Worm (Caenorhabditis elegans) whole organism, late embryonic: Measurements from ENCODE around the gene F21C10.13.

Source experiments
- C08G9.2 ChIP-seq: sonication (generic microtip); optimal IDR thresholded peaks from 2 replicates; lab custom pipeline; 2016; ENCODE audit warnings: mild to moderate bottlenecking, missing genetic modification characterization, moderate library complexity, missing compliant biosample characterization
- C38D4.7 ChIP-seq: fragments of 200-800 bp; sonication (Bioruptor generic); optimal IDR thresholded peaks from 2 replicates; lab custom pipeline; 2018; ENCODE audit warnings: mild to moderate bottlenecking, missing genetic modification characterization, moderate library complexity, missing compliant biosample characterization
- F13H6.1 ChIP-seq: sonication (generic microtip); optimal IDR thresholded peaks from 2 replicates; lab custom pipeline; 2016; ENCODE audit warnings: missing genetic modification characterization, missing compliant biosample characterization
- K02D7.2 ChIP-seq: sonication (generic microtip); optimal IDR thresholded peaks from 2 replicates; lab custom pipeline; 2017; ENCODE audit warnings: mild to moderate bottlenecking, missing genetic modification characterization, missing compliant biosample characterization
- K09A11.1 ChIP-seq: sonication (generic microtip); optimal IDR thresholded peaks from 2 replicates; lab custom pipeline; 2017; ENCODE audit warnings: antibody characterized with exemption, mild to moderate bottlenecking, missing genetic modification characterization, missing compliant biosample characterization; ENCODE audit not compliant: insufficient read depth
- Y22D7AL.16 ChIP-seq: sonication (generic microtip); optimal IDR thresholded peaks from 2 replicates; lab custom pipeline; 2016; ENCODE audit warnings: missing genetic modification characterization, missing compliant biosample characterization
- ceh-2 ChIP-seq: sonication (generic microtip); optimal IDR thresholded peaks from 2 replicates; lab custom pipeline; 2016; ENCODE audit warnings: missing genotype, missing genetic modification characterization, missing compliant biosample characterization
- ceh-31 ChIP-seq: sonication (generic microtip); optimal IDR thresholded peaks from 2 replicates; lab custom pipeline; 2016; ENCODE audit warnings: missing genetic modification characterization, missing compliant biosample characterization
- ceh-6 ChIP-seq: fragments of 200-800 bp; sonication (Bioruptor generic); optimal IDR thresholded peaks from 2 replicates; lab custom pipeline; 2018; ENCODE audit warnings: mild to moderate bottlenecking, missing genetic modification characterization, missing compliant biosample characterization
- ceh-9 ChIP-seq: sonication (generic microtip); optimal IDR thresholded peaks from 2 replicates; lab custom pipeline; 2016; ENCODE audit warnings: mild to moderate bottlenecking, missing genetic modification characterization, inconsistent platforms, missing compliant biosample characterization
- dve-1 ChIP-seq: sonication (generic microtip); optimal IDR thresholded peaks from 2 replicates; lab custom pipeline; 2017; ENCODE audit warnings: antibody characterized with exemption, mild to moderate bottlenecking, missing genetic modification characterization, missing compliant biosample characterization
- elt-2 ChIP-seq: sonication (generic microtip); optimal IDR thresholded peaks from 2 replicates; lab custom pipeline; 2016; ENCODE audit warnings: missing genetic modification reagents, missing genetic modification characterization, missing compliant biosample characterization
- elt-4 ChIP-seq: sonication (generic microtip); optimal IDR thresholded peaks from 2 replicates; lab custom pipeline; 2016; ENCODE audit warnings: missing genetic modification characterization, missing compliant biosample characterization
- eyg-1 ChIP-seq: sonication (generic microtip); optimal IDR thresholded peaks from 2 replicates; lab custom pipeline; 2016; ENCODE audit warnings: missing genotype, missing genetic modification characterization, missing compliant biosample characterization
- fkh-10 ChIP-seq: fragments of 150-350 bp; optimal IDR thresholded peaks from 2 replicates; lab custom pipeline; 2014; ENCODE audit warnings: missing biosample characterization, missing genetic modification reagents, missing genetic modification characterization
- gmeb-2 ChIP-seq: sonication (generic microtip); optimal IDR thresholded peaks from 2 replicates; lab custom pipeline; 2016; ENCODE audit warnings: missing genetic modification characterization, inconsistent platforms, missing compliant biosample characterization
- hlh-15 ChIP-seq: sonication (generic microtip); optimal IDR thresholded peaks from 2 replicates; lab custom pipeline; 2016; ENCODE audit warnings: missing genetic modification characterization, missing compliant biosample characterization
- hlh-30 ChIP-seq: sonication (generic microtip); optimal IDR thresholded peaks from 2 replicates; lab custom pipeline; 2017; ENCODE audit warnings: antibody characterized with exemption, missing genetic modification characterization, missing compliant biosample characterization; ENCODE audit not compliant: insufficient read depth
- lin-11 ChIP-seq: fragments of 200-800 bp; sonication (Bioruptor generic); optimal IDR thresholded peaks from 2 replicates; lab custom pipeline; 2018; ENCODE audit warnings: mild to moderate bottlenecking, missing genetic modification characterization, missing compliant biosample characterization
- mec-3 ChIP-seq: sonication (generic microtip); optimal IDR thresholded peaks from 2 replicates; lab custom pipeline; 2016; ENCODE audit warnings: borderline replicate concordance, missing genetic modification characterization, missing compliant biosample characterization
- nhr-11 ChIP-seq: fragments of 150-350 bp; optimal IDR thresholded peaks from 2 replicates; lab custom pipeline; 2014; ENCODE audit warnings: missing biosample characterization, missing genetic modification characterization
- pat-9 ChIP-seq: fragments of 200-800 bp; sonication (Bioruptor generic); optimal IDR thresholded peaks from 2 replicates; lab custom pipeline; 2018; ENCODE audit warnings: mild to moderate bottlenecking, missing genetic modification characterization, moderate library complexity, missing compliant biosample characterization
- pha-2 ChIP-seq: sonication (generic microtip); optimal IDR thresholded peaks from 2 replicates; lab custom pipeline; 2017; ENCODE audit warnings: mild to moderate bottlenecking, missing genetic modification characterization, missing compliant biosample characterization
- pros-1 ChIP-seq: fragments of 150-350 bp; optimal IDR thresholded peaks from 2 replicates; lab custom pipeline; 2014; ENCODE audit warnings: missing biosample characterization, missing genetic modification reagents, missing genetic modification characterization
- ref-2 ChIP-seq: sonication (generic microtip); optimal IDR thresholded peaks from 2 replicates; lab custom pipeline; 2016; ENCODE audit warnings: missing genetic modification characterization, missing compliant biosample characterization
- sdc-2 ChIP-seq: sonication (generic microtip); optimal IDR thresholded peaks from 2 replicates; lab custom pipeline; 2016; ENCODE audit warnings: missing genotype, missing genetic modification characterization, missing compliant biosample characterization
- sox-2 ChIP-seq: fragments of 200-800 bp; sonication (Bioruptor generic); IDR thresholded peaks from 2 replicates; pipeline ENCODE4 v1.3.6; 2022; ENCODE audit warnings: missing genetic modification reagents, missing genetic modification characterization, missing compliant biosample characterization
- sox-4 ChIP-seq: sonication (generic microtip); optimal IDR thresholded peaks from 2 replicates; lab custom pipeline; 2017; ENCODE audit warnings: mild to moderate bottlenecking, missing genetic modification characterization, inconsistent platforms, missing compliant biosample characterization
- tbx-2 ChIP-seq: sonication (generic microtip); optimal IDR thresholded peaks from 2 replicates; lab custom pipeline; 2016; ENCODE audit warnings: missing genetic modification characterization, missing compliant biosample characterization
- tbx-7 ChIP-seq: sonication (generic microtip); optimal IDR thresholded peaks from 2 replicates; lab custom pipeline; 2016; ENCODE audit warnings: missing genotype, missing genetic modification characterization, missing compliant biosample characterization
- unc-42 ChIP-seq: sonication (generic microtip); optimal IDR thresholded peaks from 2 replicates; lab custom pipeline; 2016; ENCODE audit warnings: missing genotype, missing genetic modification characterization, missing compliant biosample characterization
- unc-55 ChIP-seq: sonication (generic microtip); optimal IDR thresholded peaks from 2 replicates; lab custom pipeline; 2017; ENCODE audit warnings: missing biosample characterization, missing genetic modification reagents, missing genetic modification characterization
- unc-86 ChIP-seq: sonication (generic microtip); optimal IDR thresholded peaks from 2 replicates; lab custom pipeline; 2016; ENCODE audit warnings: missing genetic modification characterization, missing compliant biosample characterization
- zip-5 ChIP-seq: sonication (generic microtip); optimal IDR thresholded peaks from 2 replicates; lab custom pipeline; 2016; ENCODE audit warnings: missing genetic modification characterization, missing compliant biosample characterization
- ztf-16 ChIP-seq: sonication (generic microtip); optimal IDR thresholded peaks from 2 replicates; lab custom pipeline; 2017; ENCODE audit warnings: missing genetic modification characterization, missing compliant biosample characterization

The F21C10.13 gene

DNA sequence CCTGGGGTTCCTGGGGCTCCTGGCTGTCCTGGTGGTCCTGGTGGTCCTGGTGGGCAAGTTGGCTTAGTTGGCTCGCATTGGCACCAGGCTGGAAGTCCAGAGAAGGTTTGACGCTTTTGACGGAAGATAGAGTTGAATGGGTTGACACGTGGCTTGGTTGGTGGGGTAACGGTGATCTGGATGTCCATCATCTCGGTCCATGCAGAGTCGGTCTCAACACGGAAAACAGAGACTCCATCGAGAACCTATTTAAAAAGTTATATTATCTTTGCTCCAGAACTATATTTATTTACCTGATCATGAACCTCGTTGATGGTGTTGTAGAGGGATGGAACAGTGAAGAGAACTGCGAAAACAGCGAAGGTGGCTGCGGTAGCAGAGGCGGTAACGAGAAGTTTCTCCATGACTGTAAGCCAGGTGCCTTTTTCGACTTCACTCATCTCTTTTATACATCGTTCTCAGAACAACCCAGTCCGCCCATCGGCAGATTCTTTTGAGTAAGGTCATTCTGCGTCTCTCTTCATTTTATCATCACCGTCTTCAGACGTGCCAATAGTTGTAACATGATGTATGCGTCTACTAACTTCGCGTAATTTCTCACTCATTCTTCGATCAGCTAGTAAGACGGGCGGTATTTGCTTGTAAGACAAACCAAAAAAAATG lies 38.3 kb downstream of the F21C10.13 start, which contains the start of gene col-144:
col-144 (minus strand) TSS at position 419 of the 663 bp plus-strand sequence.
- TF ChIP-seq zip-5 (no peak), ceh-9 (tag; lab: Kevin White, UChicago) (no peak), ztf-16 (no peak), dve-1 (tag; lab: Kevin White, UChicago) (no peak), pros-1 (tag; lab: Kevin White, UChicago) (no peak), ceh-2 (tag; lab: Kevin White, UChicago) (no peak), Y22D7AL.16 (tag; lab: Kevin White, UChicago) (no peak), K09A11.1 (tag; lab: Kevin White, UChicago) (no peak), hlh-15 (tag; lab: Kevin White, UChicago) (no peak), pha-2 (tag; lab: Kevin White, UChicago) (no peak), ceh-31 (tag; lab: Kevin White, UChicago) (no peak), sox-4 (tag; lab: Kevin White, UChicago) (no peak), F13H6.1 (tag; lab: Kevin White, UChicago) (no peak), unc-86 (tag; lab: Kevin White, UChicago) (no peak), ref-2 (tag; lab: Kevin White, UChicago) (no peak)

DNA sequence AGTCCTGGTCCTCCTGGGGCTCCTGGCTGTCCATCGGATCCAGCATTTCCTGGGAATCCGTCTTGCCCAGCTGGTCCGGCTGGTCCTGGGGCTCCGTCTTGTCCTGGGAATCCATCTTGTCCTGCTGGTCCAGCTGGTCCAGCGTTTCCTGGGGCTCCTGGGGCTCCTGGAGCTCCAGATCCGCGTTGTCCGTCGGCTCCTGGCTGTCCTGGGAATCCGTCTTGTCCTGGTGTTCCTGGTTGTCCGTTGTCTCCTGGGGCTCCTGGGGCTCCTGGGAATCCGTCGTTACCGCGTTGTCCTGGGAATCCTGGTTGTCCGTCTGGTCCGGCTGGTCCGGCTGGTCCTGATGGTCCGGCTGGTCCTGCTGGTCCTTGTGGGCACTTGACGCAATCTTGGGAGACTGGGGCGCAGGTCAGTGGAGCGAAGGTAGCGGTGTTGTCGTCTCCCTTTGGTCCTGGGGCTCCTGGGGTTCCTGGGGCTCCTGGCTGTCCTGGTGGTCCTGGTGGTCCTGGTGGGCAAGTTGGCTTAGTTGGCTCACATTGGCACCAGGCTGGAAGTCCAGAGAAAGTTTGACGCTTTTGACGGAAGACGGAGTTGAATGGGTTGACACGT lies 40.1 kb downstream of the F21C10.13 start:
- no peak for TF ChIP-seq sox-4 (tag; lab: Kevin White, UChicago)
- no peak for TF ChIP-seq sdc-2 (tag; lab: Kevin White, UChicago)
- TF ChIP-seq pat-9, result no peak
- no peak for TF ChIP-seq eyg-1 (tag; lab: Kevin White, UChicago)
- no peak for TF ChIP-seq K02D7.2 (tag; lab: Kevin White, UChicago)
- TF ChIP-seq C08G9.2 (tag; lab: Kevin White, UChicago), result no peak
- TF ChIP-seq hlh-30, result no peak
- TF ChIP-seq ztf-16, result no peak

DNA sequence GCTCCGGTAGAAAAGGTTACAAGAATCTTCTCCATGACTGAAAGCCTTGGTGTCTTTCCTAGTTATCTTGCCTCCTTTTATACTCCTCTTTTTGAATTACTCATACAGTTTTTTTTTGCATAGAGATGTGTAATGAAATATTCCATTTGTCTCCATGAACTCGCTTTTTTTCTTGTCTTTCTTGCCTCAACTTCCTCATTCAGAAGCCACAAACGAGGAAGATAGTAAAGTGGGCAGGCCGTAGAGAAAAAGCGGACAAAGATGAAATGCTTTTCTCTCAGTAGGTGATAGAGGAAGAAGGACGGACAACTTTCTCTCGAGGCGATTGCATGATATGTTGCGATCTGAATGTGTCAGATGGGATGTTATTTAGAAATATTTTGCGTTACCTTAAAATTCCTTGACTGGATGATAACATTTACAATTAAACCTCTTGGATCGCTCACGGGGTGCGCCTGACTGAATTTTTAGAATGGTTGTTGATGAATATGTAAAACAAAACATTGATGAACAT lies 40.9 kb downstream of the F21C10.13 start, which contains the start of gene col-145:
col-145 (minus strand) TSS at position 51 of the 514 bp plus-strand sequence.
- TF ChIP-seq sox-2 (GFP tag; lab: Robert Waterston, UW) (no peak), lin-11 (tag; lab: Kevin White, UChicago) (no peak), ceh-6 (GFP tag; lab: Kevin White, UChicago) (no peak), fkh-10 (GFP tag; lab: Kevin White, UChicago) (no peak), elt-2 (tag; lab: Kevin White, UChicago) (no peak), C38D4.7 (no peak), elt-4 (tag; lab: Kevin White, UChicago) (no peak), ref-2 (tag; lab: Kevin White, UChicago) (no peak), unc-86 (tag; lab: Kevin White, UChicago) (no peak), K02D7.2 (tag; lab: Kevin White, UChicago) (no peak)

DNA sequence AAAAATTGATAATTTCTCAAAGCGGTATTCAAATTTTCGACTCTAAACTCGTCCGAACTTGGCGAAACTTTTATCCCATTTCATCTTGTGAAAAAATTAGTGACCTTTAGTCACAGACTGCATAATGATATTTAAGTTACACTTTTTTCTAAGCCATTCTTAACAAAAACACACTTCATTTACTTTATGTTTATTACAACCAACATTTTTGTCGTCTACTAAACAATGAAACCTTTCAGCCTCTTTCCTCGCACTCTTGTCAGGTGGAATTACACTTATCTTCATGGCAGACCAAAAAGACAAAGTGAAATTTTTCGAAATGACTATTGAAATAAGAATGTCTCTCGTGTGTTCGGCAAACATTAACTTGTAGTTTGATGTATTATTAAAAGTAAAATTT lies 41.8 kb downstream of the F21C10.13 start:
- TF ChIP-seq nhr-11 (tag; lab: Kevin White, UChicago), result no peak
- TF ChIP-seq ztf-16, result no peak
- TF ChIP-seq tbx-2 (tag; lab: Kevin White, UChicago), result no peak
- no peak for TF ChIP-seq eyg-1 (tag; lab: Kevin White, UChicago)
- TF ChIP-seq hlh-30, result no peak
- no peak for TF ChIP-seq gmeb-2 (tag; lab: Kevin White, UChicago)
- no peak for TF ChIP-seq unc-55 (GFP tag; lab: Kevin White, UChicago)
- TF ChIP-seq unc-42 (tag; lab: Kevin White, UChicago), result no peak
- no peak for TF ChIP-seq sox-2 (GFP tag; lab: Robert Waterston, UW)
- no peak for TF ChIP-seq sox-4 (tag; lab: Kevin White, UChicago)
- no peak for TF ChIP-seq Y22D7AL.16 (tag; lab: Kevin White, UChicago)
- no peak for TF ChIP-seq tbx-7 (tag; lab: Kevin White, UChicago)
- no peak for TF ChIP-seq F13H6.1 (tag; lab: Kevin White, UChicago)
- no peak for TF ChIP-seq mec-3 (tag; lab: Kevin White, UChicago)
